Fruit fly (Drosophila melanogaster) whole organism, embryonic: ENCODE results near the gene cbt.

Experiments
- Atf3 ChIP-seq: fragments of 200-800 bp; sonication (Bioruptor generic); optimal IDR thresholded peaks from 3 replicates; lab custom pipeline; 2016; ENCODE audit warnings: missing biosample characterization, missing genetic modification characterization
- CG12071 ChIP-seq: fragments of 200-800 bp; sonication (Bioruptor generic); optimal IDR thresholded peaks from 3 replicates; lab custom pipeline; 2018; ENCODE audit warnings: missing biosample characterization, mild to moderate bottlenecking, missing genetic modification characterization
- CG1233 ChIP-seq: fragments of 200-800 bp; sonication (Bioruptor generic); optimal IDR thresholded peaks from 4 replicates; lab custom pipeline; 2018; ENCODE audit warnings: missing biosample characterization, mild to moderate bottlenecking, missing genetic modification characterization
- CG12659 ChIP-seq: fragments of 200-800 bp; sonication (Bioruptor generic); optimal IDR thresholded peaks from 3 replicates; lab custom pipeline; 2017; ENCODE audit warnings: mild to moderate bottlenecking, missing biosample characterization, missing genetic modification reagents, missing genetic modification characterization
- CG14710 ChIP-seq: fragments of 200-800 bp; sonication (Bioruptor generic); optimal IDR thresholded peaks from 3 replicates; lab custom pipeline; 2019; ENCODE audit warnings: missing biosample characterization, mild to moderate bottlenecking, missing genetic modification characterization, moderate library complexity
- CG15011 ChIP-seq: fragments of 200-800 bp; sonication (Bioruptor generic); optimal IDR thresholded peaks from 3 replicates; lab custom pipeline; 2018; ENCODE audit warnings: missing biosample characterization, mild to moderate bottlenecking, missing genetic modification characterization
- CG16779 ChIP-seq: fragments of 200-800 bp; sonication (Bioruptor generic); IDR thresholded peaks from 2 replicates; pipeline ENCODE4 v1.3.6; 2022; ENCODE audit warnings: missing biosample characterization, missing genetic modification characterization
- CG2202 ChIP-seq: fragments of 200-800 bp; sonication (Bioruptor generic); optimal IDR thresholded peaks from 2 replicates; lab custom pipeline; 2018; ENCODE audit warnings: missing biosample characterization, mild to moderate bottlenecking, missing genetic modification characterization
- CG2875 ChIP-seq: fragments of 200-800 bp; sonication (Bioruptor generic); optimal IDR thresholded peaks from 2 replicates; lab custom pipeline; 2017; ENCODE audit warnings: missing biosample characterization, mild to moderate bottlenecking, missing genetic modification characterization, missing genetic modification reagents
- CG30431 ChIP-seq: fragments of 200-800 bp; sonication (Bioruptor generic); optimal IDR thresholded peaks from 2 replicates; lab custom pipeline; 2017; ENCODE audit warnings: missing biosample characterization, missing genetic modification characterization
- CG31441 ChIP-seq: fragments of 200-800 bp; sonication (Bioruptor generic); IDR thresholded peaks from 2 replicates; pipeline ENCODE4 v1.3.6; 2022; ENCODE audit warnings: missing biosample characterization, missing genetic modification characterization
- CG3163 ChIP-seq: fragments of 200-800 bp; sonication (Bioruptor generic); optimal IDR thresholded peaks from 3 replicates; lab custom pipeline; 2016; ENCODE audit warnings: missing biosample characterization, missing genetic modification characterization
- CG3995 ChIP-seq: fragments of 200-800 bp; sonication (Bioruptor generic); optimal IDR thresholded peaks from 3 replicates; lab custom pipeline; 2016; ENCODE audit warnings: missing biosample characterization, missing genetic modification characterization
- CG4404 ChIP-seq: fragments of 200-800 bp; sonication (Bioruptor generic); IDR thresholded peaks from 2 replicates; pipeline ENCODE4 v1.3.6; 2022; ENCODE audit warnings: missing biosample characterization, missing genetic modification characterization
- CG4854 ChIP-seq: fragments of 200-800 bp; sonication (Bioruptor generic); optimal IDR thresholded peaks from 2 replicates; lab custom pipeline; 2016; ENCODE audit warnings: missing biosample characterization, missing genetic modification characterization, inconsistent platforms
- CG5180 ChIP-seq: fragments of 200-800 bp; sonication (Bioruptor generic); optimal IDR thresholded peaks from 3 replicates; lab custom pipeline; 2017; ENCODE audit warnings: missing biosample characterization, missing genetic modification characterization, mild to moderate bottlenecking, moderate library complexity, missing genetic modification reagents
- CG8478 ChIP-seq: fragments of >200 bp; optimal IDR thresholded peaks from 2 replicates; lab custom pipeline; 2018
- CG9817 ChIP-seq: fragments of 200-800 bp; sonication (Bioruptor generic); optimal IDR thresholded peaks from 2 replicates; lab custom pipeline; 2018; ENCODE audit warnings: missing biosample characterization, mild to moderate bottlenecking, missing genetic modification characterization, moderate library complexity
- Dek ChIP-seq: fragments of 200-800 bp; sonication (Bioruptor generic); optimal IDR thresholded peaks from 3 replicates; lab custom pipeline; 2019; ENCODE audit warnings: missing biosample characterization, mild to moderate bottlenecking, missing genetic modification characterization, moderate library complexity
- E2f2 ChIP-seq: fragments of 200-800 bp; sonication (Bioruptor generic); IDR thresholded peaks from 2 replicates; pipeline ENCODE4 v1.3.6; 2022; ENCODE audit warnings: missing biosample characterization, missing genetic modification characterization
- Elba2 ChIP-seq: fragments of 200-800 bp; sonication (Bioruptor generic); optimal IDR thresholded peaks from 3 replicates; lab custom pipeline; 2016; ENCODE audit warnings: missing biosample characterization, missing genetic modification characterization
- Ets97D ChIP-seq: fragments of 200-800 bp; sonication (Bioruptor generic); optimal IDR thresholded peaks from 3 replicates; lab custom pipeline; 2016; ENCODE audit warnings: missing biosample characterization, missing genetic modification characterization
- Fer2 ChIP-seq: fragments of 200-800 bp; sonication (Bioruptor generic); optimal IDR thresholded peaks from 2 replicates; lab custom pipeline; 2018; ENCODE audit warnings: missing biosample characterization, mild to moderate bottlenecking, missing genetic modification characterization, moderate library complexity
- HHEX ChIP-seq: fragments of 200-800 bp; sonication (Bioruptor generic); optimal IDR thresholded peaks from 3 replicates; lab custom pipeline; 2017; ENCODE audit warnings: missing biosample characterization, mild to moderate bottlenecking, missing genetic modification characterization, missing genetic modification reagents
- HmgZ ChIP-seq: fragments of 200-800 bp; sonication (Bioruptor generic); optimal IDR thresholded peaks from 2 replicates; lab custom pipeline; 2018; ENCODE audit warnings: missing biosample characterization, mild to moderate bottlenecking, missing genetic modification characterization
- Hr3 ChIP-seq: fragments of 200-800 bp; sonication (Bioruptor generic); optimal IDR thresholded peaks from 3 replicates; lab custom pipeline; 2016; ENCODE audit warnings: missing biosample characterization, missing genetic modification characterization
- Jarid2 ChIP-seq: fragments of 200-800 bp; sonication (Bioruptor generic); optimal IDR thresholded peaks from 3 replicates; lab custom pipeline; 2017; ENCODE audit warnings: mild to moderate bottlenecking, missing biosample characterization, missing genetic modification reagents, missing genetic modification characterization
- Kr ChIP-seq: fragments of 200-800 bp; sonication (Bioruptor generic); optimal IDR thresholded peaks from 2 replicates; lab custom pipeline; 2017; ENCODE audit warnings: missing biosample characterization, mild to moderate bottlenecking, missing genetic modification characterization
- MESR4 ChIP-seq: fragments of 200-800 bp; sonication (Bioruptor generic); optimal IDR thresholded peaks from 2 replicates; lab custom pipeline; 2018; ENCODE audit warnings: missing biosample characterization, mild to moderate bottlenecking, missing genetic modification characterization, moderate library complexity
- NC2β ChIP-seq: fragments of 200-800 bp; sonication (Bioruptor generic); optimal IDR thresholded peaks from 2 replicates; lab custom pipeline; 2016; ENCODE audit warnings: missing biosample characterization, missing genetic modification characterization
- Opbp ChIP-seq: fragments of 200-800 bp; sonication (Bioruptor generic); IDR thresholded peaks from 3 replicates; pipeline ENCODE4 v1.3.6; 2022; ENCODE audit warnings: missing biosample characterization, missing genetic modification characterization; ENCODE audit not compliant: partially characterized antibody
- Side ChIP-seq: fragments of 200-800 bp; sonication (Bioruptor generic); optimal IDR thresholded peaks from 2 replicates; lab custom pipeline; 2016; ENCODE audit warnings: missing biosample characterization, missing genetic modification characterization
- Sox100B ChIP-seq: fragments of 200-800 bp; sonication (Bioruptor generic); optimal IDR thresholded peaks from 3 replicates; lab custom pipeline; 2018; ENCODE audit warnings: missing biosample characterization, mild to moderate bottlenecking, missing genetic modification characterization
- Xrp1 ChIP-seq: fragments of 200-800 bp; sonication (Bioruptor generic); IDR thresholded peaks from 2 replicates; pipeline ENCODE4 v1.3.6; 2022; ENCODE audit warnings: missing biosample characterization, missing genetic modification characterization
- cad ChIP-seq: fragments of >200 bp; optimal IDR thresholded peaks from 2 replicates; lab custom pipeline; 2017; ENCODE audit warnings: missing biosample characterization, missing genetic modification characterization
- cg ChIP-seq: fragments of 200-800 bp; sonication (Bioruptor generic); optimal IDR thresholded peaks from 3 replicates; lab custom pipeline; 2019; ENCODE audit warnings: missing biosample characterization, mild to moderate bottlenecking, missing genetic modification characterization, moderate library complexity
- corto ChIP-seq: fragments of 200-800 bp; sonication (Bioruptor generic); optimal IDR thresholded peaks from 2 replicates; lab custom pipeline; 2016; ENCODE audit warnings: missing biosample characterization, mild to moderate bottlenecking, missing genetic modification characterization, moderate library complexity
- da ChIP-seq: fragments of 200-800 bp; sonication (Bioruptor generic); optimal IDR thresholded peaks from 2 replicates; lab custom pipeline; 2016; ENCODE audit warnings: missing biosample characterization, missing genetic modification characterization
- ems ChIP-seq: fragments of 200-800 bp; sonication (Bioruptor generic); optimal IDR thresholded peaks from 3 replicates; lab custom pipeline; 2016; ENCODE audit warnings: missing biosample characterization, missing genetic modification characterization
- her ChIP-seq: fragments of 200-800 bp; sonication (Bioruptor generic); optimal IDR thresholded peaks from 2 replicates; lab custom pipeline; 2016; ENCODE audit warnings: missing biosample characterization, missing genetic modification characterization
- inv ChIP-seq: fragments of 200-800 bp; sonication (Bioruptor generic); IDR thresholded peaks from 2 replicates; pipeline ENCODE4 v1.3.6; 2022; ENCODE audit warnings: missing biosample characterization, missing genetic modification characterization; ENCODE audit not compliant: partially characterized antibody
- mirr ChIP-seq: fragments of 200-800 bp; sonication (Bioruptor generic); optimal IDR thresholded peaks from 3 replicates; lab custom pipeline; 2018; ENCODE audit warnings: missing biosample characterization, mild to moderate bottlenecking, missing genetic modification characterization
- pan ChIP-seq, 4 experiments: fragments of >200 bp in 3 of 4; fragments of 200-800 bp in 1 of 4; sonication (Bioruptor generic) in 1 of 4; optimal IDR thresholded peaks in 3 of 4; IDR thresholded peaks in 1 of 4; 2 replicates each; pipeline versions ENCODE4 v1.3.6 to Lab custom; 2017 to 2022; ENCODE audit warnings: missing biosample characterization in 2 of 4, missing genetic modification characterization in 2 of 4, mixed read lengths in 1 of 4
- ranshi ChIP-seq: fragments of 200-800 bp; sonication (Bioruptor generic); IDR thresholded peaks from 2 replicates; pipeline ENCODE4 v1.3.6; 2022; ENCODE audit warnings: missing biosample characterization, missing genetic modification characterization
- repo ChIP-seq: fragments of 200-800 bp; sonication (Bioruptor generic); optimal IDR thresholded peaks from 2 replicates; lab custom pipeline; 2016; ENCODE audit warnings: missing biosample characterization, missing genetic modification characterization
- slou ChIP-seq: fragments of 200-800 bp; sonication (Bioruptor generic); optimal IDR thresholded peaks from 3 replicates; lab custom pipeline; 2016; ENCODE audit warnings: missing biosample characterization, missing genetic modification characterization
- tup ChIP-seq: fragments of 200-800 bp; sonication (Bioruptor generic); optimal IDR thresholded peaks from 2 replicates; lab custom pipeline; 2016; ENCODE audit warnings: missing biosample characterization, mild to moderate bottlenecking, missing genetic modification characterization, moderate library complexity
- wek ChIP-seq: fragments of 200-800 bp; sonication (Bioruptor generic); optimal IDR thresholded peaks from 3 replicates; lab custom pipeline; 2018; ENCODE audit warnings: missing biosample characterization, mild to moderate bottlenecking, missing genetic modification characterization, moderate library complexity
- wor ChIP-seq: fragments of 200-800 bp; sonication (Bioruptor generic); IDR thresholded peaks from 2 replicates; pipeline ENCODE4 v1.3.6; 2022; ENCODE audit warnings: missing biosample characterization, missing genetic modification characterization

The cbt gene

DNA sequence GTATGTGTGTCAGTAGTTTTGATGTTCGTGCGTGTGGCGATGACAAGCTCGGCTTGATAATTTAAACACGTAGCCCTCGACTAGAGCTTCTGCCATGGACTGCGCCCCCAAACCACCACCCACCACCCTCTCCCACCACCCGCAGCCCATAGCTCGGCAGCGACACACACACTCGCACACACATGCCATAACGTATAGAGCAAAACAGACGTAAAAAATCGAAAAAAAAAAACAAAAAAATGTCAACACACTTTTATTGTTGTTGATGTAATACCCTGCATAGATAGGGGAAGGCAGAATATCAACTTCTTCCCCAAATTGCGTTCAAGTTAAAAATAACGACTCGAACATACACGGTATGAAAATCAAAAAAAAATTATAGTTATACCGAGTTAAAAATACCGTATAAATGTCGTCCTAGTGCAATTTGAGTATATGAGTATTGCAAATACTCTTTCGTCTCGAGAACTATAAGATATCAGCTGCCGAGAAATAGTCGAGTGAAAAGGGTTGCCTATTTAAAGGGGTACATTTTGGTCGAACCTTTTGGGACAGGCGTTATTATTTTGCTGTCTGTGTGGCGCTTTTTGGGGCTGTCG, 9.1 kb downstream of the cbt start (continued):
- TF ChIP-seq corto (GFP tag; lab: Kevin White, UChicago) (peak; percentile 53), CG8478 (no peak), da (GFP tag; lab: Kevin White, UChicago) (peak; percentile 66), CG15011 (peak; percentile 73), ems (peak; percentile 82), CG3163 (peak; percentile 70), cad (no peak), Side (GFP tag; lab: Kevin White, UChicago) (peak; percentile 79), CG5180 (peak; percentile 59), HHEX (GFP tag; lab: Kevin White, UChicago) (peak; percentile 73), Ets97D (GFP tag; lab: Kevin White, UChicago) (peak; percentile 20), HmgZ (tag; lab: Kevin White, UChicago) (peak; percentile 46), NC2β (GFP tag; lab: Kevin White, UChicago) (peak; percentile 62), tup (GFP tag; lab: Kevin White, UChicago) (peak; percentile 62), ranshi (GFP tag; lab: Robert Waterston, UW) (peak; percentile 68), CG31441 (GFP tag; lab: Robert Waterston, UW) (peak; percentile 45), Fer2 (tag; lab: Kevin White, UChicago) (peak; percentile 49), Elba2 (no peak), CG2202 (no peak), CG12659 (GFP tag; lab: Kevin White, UChicago) (peak; percentile 60), Jarid2 (GFP tag; lab: Kevin White, UChicago) (peak; percentile 37), slou (GFP tag; lab: Kevin White, UChicago) (peak; percentile 73), CG12071 (peak; percentile 36), wek (no peak), CG16779 (GFP tag; lab: Robert Waterston, UW) (peak; percentile 30; the same call in 1 of the 2 replicates), wor (GFP tag; lab: Robert Waterston, UW) (peak; percentile 54; the same call in 1 of the 2 replicates), Kr (GFP tag; lab: Kevin White, UChicago) (no peak), cg (GFP tag; lab: Kevin White, UChicago) (peak; percentile 58), CG1233 (GFP tag; lab: Kevin White, UChicago) (peak; percentile 58), CG14710 (peak; percentile 40), CG30431 (peak; percentile 51), Opbp (no peak), CG3995 (GFP tag; lab: Kevin White, UChicago) (peak; percentile 41), CG4854 (GFP tag; lab: Kevin White, UChicago) (peak; percentile 25), pan (optimal IDR thresholded peaks at IDR 0.05; lab: Kevin White, UChicago) (no peak), pan (GFP tag; optimal IDR thresholded peaks at IDR 0.05 in 1 of 2, IDR thresholded peaks at IDR 0.05 in 1 of 2) (peak in 1 of 2 experiments; percentile 74), her (GFP tag; lab: Kevin White, UChicago) (peak; percentile 78), inv (no peak), CG2875 (GFP tag; lab: Kevin White, UChicago) (peak; percentile 62), Dek (tag; lab: Kevin White, UChicago) (peak; percentile 77), Xrp1 (GFP tag; lab: Robert Waterston, UW) (peak; percentile 76), Atf3 (GFP tag; lab: Kevin White, UChicago) (peak; percentile 78), repo (peak; percentile 50), mirr (GFP tag; lab: Kevin White, UChicago) (peak; percentile 74), Hr3 (GFP tag; lab: Kevin White, UChicago) (peak; percentile 62), MESR4 (GFP tag; lab: Kevin White, UChicago) (no peak), CG4404 (GFP tag; lab: Robert Waterston, UW) (peak; percentile 40), CG9817 (tag; lab: Kevin White, UChicago) (peak; percentile 71), E2f2 (GFP tag; lab: Robert Waterston, UW) (peak; percentile 40), Sox100B (peak; percentile 60)
